Worm (Caenorhabditis elegans) whole organism, late embryonic: ENCODE results near the gene fbxa-135.

Experiments used
- F13H6.1 ChIP-seq: sonication (generic microtip); optimal IDR thresholded peaks from 2 replicates; lab custom pipeline; 2016; ENCODE audit warnings: missing genetic modification characterization, missing compliant biosample characterization
- ceh-14 ChIP-seq: sonication (generic microtip); optimal IDR thresholded peaks from 2 replicates; lab custom pipeline; 2016; ENCODE audit warnings: missing genotype, missing genetic modification characterization, missing compliant biosample characterization
- elt-2 ChIP-seq: sonication (generic microtip); optimal IDR thresholded peaks from 2 replicates; lab custom pipeline; 2016; ENCODE audit warnings: missing genetic modification reagents, missing genetic modification characterization, missing compliant biosample characterization
- hlh-8 ChIP-seq: sonication (generic microtip); optimal IDR thresholded peaks from 2 replicates; lab custom pipeline; 2016; ENCODE audit warnings: missing genotype, missing genetic modification characterization, missing compliant biosample characterization
- nhr-11 ChIP-seq: fragments of 150-350 bp; optimal IDR thresholded peaks from 2 replicates; lab custom pipeline; 2014; ENCODE audit warnings: missing biosample characterization, missing genetic modification characterization
- nhr-232 ChIP-seq: sonication (generic microtip); optimal IDR thresholded peaks from 2 replicates; lab custom pipeline; 2016; ENCODE audit warnings: missing genetic modification characterization, missing compliant biosample characterization
- pha-4 ChIP-seq: fragments of 150-350 bp; optimal IDR thresholded peaks from 2 replicates; lab custom pipeline; 2018; ENCODE audit warnings: missing biosample characterization, missing genetic modification reagents, missing genetic modification characterization
- pqm-1 ChIP-seq: sonication (generic microtip); optimal IDR thresholded peaks from 2 replicates; lab custom pipeline; 2016; ENCODE audit warnings: missing genetic modification characterization, missing compliant biosample characterization
- pros-1 ChIP-seq: fragments of 150-350 bp; optimal IDR thresholded peaks from 2 replicates; lab custom pipeline; 2014; ENCODE audit warnings: missing biosample characterization, missing genetic modification reagents, missing genetic modification characterization
- ref-2 ChIP-seq: sonication (generic microtip); optimal IDR thresholded peaks from 2 replicates; lab custom pipeline; 2016; ENCODE audit warnings: missing genetic modification characterization, missing compliant biosample characterization
- rnt-1 ChIP-seq: sonication (generic microtip); optimal IDR thresholded peaks from 2 replicates; lab custom pipeline; 2016; ENCODE audit warnings: missing genetic modification characterization, missing compliant biosample characterization
- unc-42 ChIP-seq: sonication (generic microtip); optimal IDR thresholded peaks from 2 replicates; lab custom pipeline; 2016; ENCODE audit warnings: missing genotype, missing genetic modification characterization, missing compliant biosample characterization

DNA sequence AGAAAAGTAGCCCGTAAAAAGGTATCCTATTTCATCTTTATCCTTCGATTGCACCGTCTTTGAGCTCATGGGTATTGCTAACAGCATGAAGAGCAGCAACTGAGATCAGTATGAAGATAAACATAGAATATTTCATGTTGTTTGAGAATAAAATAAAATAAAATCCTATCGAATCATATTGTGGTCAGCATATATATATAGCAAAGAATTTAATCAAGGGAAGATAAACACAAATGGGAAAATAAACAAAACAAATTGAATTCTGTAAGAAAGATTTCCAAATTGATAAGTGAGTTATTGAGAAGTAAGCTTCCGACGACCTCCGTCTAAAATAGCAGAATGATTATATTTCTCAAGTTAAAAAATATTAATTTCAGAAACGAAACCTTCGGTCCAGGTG, 41.6 kb downstream of the fbxa-135 start, which contains the start of gene T26H5.10:
- TF ChIP-seq pqm-1 (tag; lab: Kevin White, UChicago): no peak
- no peak for TF ChIP-seq nhr-11
- TF ChIP-seq elt-2 (tag; lab: Kevin White, UChicago): no peak
- no peak for TF ChIP-seq unc-42 (tag; lab: Kevin White, UChicago)
- no peak for TF ChIP-seq pros-1 (tag; lab: Kevin White, UChicago)
- no peak for TF ChIP-seq hlh-8 (tag; lab: Kevin White, UChicago)
- no peak for TF ChIP-seq F13H6.1 (tag; lab: Kevin White, UChicago)
- no peak for TF ChIP-seq pha-4 (tag; lab: Kevin White, UChicago)
- TF ChIP-seq rnt-1: no peak
- TF ChIP-seq ref-2 (tag; lab: Kevin White, UChicago): no peak
- no peak for TF ChIP-seq nhr-232
- no peak for TF ChIP-seq ceh-14 (tag; lab: Kevin White, UChicago)
